Worm (Caenorhabditis elegans): ENCODE measurements around the gene nhr-101.

Gene nhr-101

DNA sequence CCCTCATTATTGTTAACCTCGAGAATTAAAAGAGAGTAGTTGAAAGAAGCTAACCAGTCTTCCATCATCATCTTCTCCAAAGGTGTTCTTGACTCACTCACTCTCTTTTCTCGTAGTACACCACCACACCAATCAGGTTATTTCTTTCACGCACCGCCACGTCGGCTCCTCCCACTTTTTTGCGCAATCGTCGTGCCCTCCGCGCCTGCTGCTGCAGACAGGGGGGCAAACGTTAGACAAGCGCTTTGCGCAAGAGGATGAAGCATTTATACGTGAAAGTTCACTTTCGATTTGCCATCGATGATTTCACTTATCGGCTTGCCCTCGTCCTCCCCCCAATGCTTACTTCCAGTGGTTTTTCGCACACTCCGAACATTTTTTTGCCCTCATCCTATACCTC is 44.9 kb upstream of the nhr-101 start:
- no peak for TF ChIP-seq ceh-24 (tag; optimal IDR thresholded peaks at IDR 0.05)
- TF ChIP-seq nfya-1 (tag; optimal IDR thresholded peaks at IDR 0.05): peak; percentile 59

DNA sequence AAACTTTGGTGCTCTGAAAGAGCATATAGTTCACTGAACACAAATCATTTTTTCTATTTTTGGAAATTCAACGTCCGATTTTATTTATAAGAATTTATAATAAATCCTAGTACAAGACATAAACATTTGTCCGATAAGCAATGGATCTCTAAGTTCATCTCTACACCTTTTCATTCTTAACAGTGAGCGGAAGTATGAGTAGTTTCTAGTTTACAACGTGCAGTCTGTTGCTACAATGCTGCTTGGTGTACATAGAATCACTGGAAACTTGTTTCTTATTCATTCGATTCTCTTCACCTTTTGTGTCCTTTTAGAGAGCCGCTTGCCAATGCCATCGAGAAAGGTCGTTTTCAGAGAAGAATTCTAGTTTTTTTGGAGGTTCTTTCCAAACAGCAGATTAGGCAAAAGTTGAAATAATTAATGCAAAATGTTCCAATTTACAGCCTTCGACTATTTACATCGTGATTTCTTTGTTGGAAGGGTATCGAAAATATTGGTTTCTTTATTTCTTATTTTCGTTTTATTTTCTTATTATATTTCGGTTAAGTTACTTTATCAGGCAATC is 43.3 kb upstream of the nhr-101 start:
- TF ChIP-seq syd-9 (tag; optimal IDR thresholded peaks at IDR 0.05) (no peak), sox-2 (GFP tag; IDR thresholded peaks at IDR 0.05) (no peak), unc-42 (tag; optimal IDR thresholded peaks at IDR 0.05) (no peak), ceh-9 (tag; optimal IDR thresholded peaks at IDR 0.05) (no peak), hlh-30 (tag; optimal IDR thresholded peaks at IDR 0.05; ENCODE audit: insufficient read depth) (no peak), sdc-2 (tag; optimal IDR thresholded peaks at IDR 0.05) (no peak), ceh-19 (GFP tag; optimal IDR thresholded peaks at IDR 0.05) (no peak), ceh-22 (tag; optimal IDR thresholded peaks at IDR 0.05) (no peak), hlh-13 (GFP tag; optimal IDR thresholded peaks at IDR 0.05) (no peak), C38D4.7 (GFP tag; optimal IDR thresholded peaks at IDR 0.05) (no peak), ets-4 (tag; optimal IDR thresholded peaks at IDR 0.05) (no peak), fkh-10 (GFP tag; optimal IDR thresholded peaks at IDR 0.05) (no peak), hlh-15 (tag; optimal IDR thresholded peaks at IDR 0.05) (no peak), tbx-7 (tag; optimal IDR thresholded peaks at IDR 0.05) (no peak), mec-3 (tag; optimal IDR thresholded peaks at IDR 0.05; ENCODE audit: borderline replicate concordance) (no peak), ceh-30 (tag; optimal IDR thresholded peaks at IDR 0.05) (no peak), ttx-3 (tag; optimal IDR thresholded peaks at IDR 0.05) (no peak), sox-4 (tag; optimal IDR thresholded peaks at IDR 0.05) (no peak)

ce11 chrV:11527531-11527930 is 42.7 kb upstream of the nhr-101 start, which contains the start of gene ccch-1:
Gene ccch-1, plus strand, starts transcription at chrV:11527831.
- TF ChIP-seq nhr-232 (tag; optimal IDR thresholded peaks at IDR 0.05) (no peak), gmeb-2 (tag; optimal IDR thresholded peaks at IDR 0.05) (no peak), ahr-1 (tag; optimal IDR thresholded peaks at IDR 0.05) (no peak), ama-1 (optimal IDR thresholded peaks at IDR 0.05) (no peak), unc-3 (GFP tag; conservative IDR thresholded peaks at IDR 0.05) (no peak), unc-3 (tag; optimal IDR thresholded peaks at IDR 0.05) (no peak), che-1 (tag; optimal IDR thresholded peaks at IDR 0.05) (no peak), ref-2 (tag; optimal IDR thresholded peaks at IDR 0.05) (no peak), ceh-6 (GFP tag; optimal IDR thresholded peaks at IDR 0.05) (no peak), pha-4 (tag; optimal IDR thresholded peaks at IDR 0.05) (no peak)

DNA sequence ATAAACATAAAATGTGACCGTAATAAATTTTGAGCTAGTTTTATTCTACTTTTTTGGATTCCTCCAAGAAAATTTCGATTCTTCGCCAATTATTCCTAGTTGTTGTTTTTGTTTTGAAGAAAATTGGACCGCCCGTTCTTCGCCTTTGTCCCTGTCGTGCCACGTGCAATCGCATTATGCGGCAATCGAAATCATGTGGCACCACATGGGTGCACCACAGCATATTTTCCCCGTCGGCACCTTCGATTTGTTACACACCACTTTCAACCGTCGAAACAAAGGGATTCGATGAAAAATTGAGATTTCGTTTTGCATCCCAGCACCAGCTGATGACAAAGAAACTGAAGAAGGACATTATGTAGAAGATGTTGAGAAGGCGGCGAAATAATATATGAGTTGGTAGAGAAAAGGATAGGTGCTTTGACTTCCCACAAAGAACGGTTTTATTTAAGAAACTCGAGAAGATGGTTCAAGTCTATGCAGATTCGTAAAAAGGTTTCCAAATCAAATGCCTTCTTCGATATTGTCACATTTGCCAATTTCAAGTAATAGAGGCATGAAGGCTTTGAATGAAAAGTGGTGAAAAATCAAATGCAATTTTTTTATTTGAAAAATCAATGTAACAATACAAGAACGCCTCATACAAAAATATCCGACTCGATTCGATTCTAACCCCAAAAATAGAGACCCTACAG is 41.5 kb upstream of the nhr-101 start:
- peak; percentile 71 for TF ChIP-seq hlh-8 (tag; optimal IDR thresholded peaks at IDR 0.05)
- TF ChIP-seq ceh-14 (tag; optimal IDR thresholded peaks at IDR 0.05): no peak
- TF ChIP-seq C38D4.7 (GFP tag; optimal IDR thresholded peaks at IDR 0.05): no peak
- no peak for TF ChIP-seq sdc-2 (tag; optimal IDR thresholded peaks at IDR 0.05)
- TF ChIP-seq hlh-30 (tag; optimal IDR thresholded peaks at IDR 0.05; ENCODE audit: insufficient read depth): peak; percentile 63
- TF ChIP-seq ref-2 (tag; optimal IDR thresholded peaks at IDR 0.05): peak; percentile 14
- no peak for TF ChIP-seq tbx-7 (tag; optimal IDR thresholded peaks at IDR 0.05)

- no peak for TF ChIP-seq ama-1 (optimal IDR thresholded peaks at IDR 0.05)
- TF ChIP-seq ceh-18 (tag; optimal IDR thresholded peaks at IDR 0.05): peak; percentile 6
Observed at ce11 chrV:11529541-11529940, 40.7 kb upstream of the nhr-101 start.

Measured in whole organism, late embryonic.